Fruit fly (Drosophila melanogaster) whole organism, prepupa: ENCODE measurements around the gene CG9117.

ENCODE experiments used
- CG11902 ChIP-seq: fragments of 200-800 bp; sonication (Bioruptor generic); optimal IDR thresholded peaks from 3 replicates; lab custom pipeline; 2016; ENCODE audit warnings: missing biosample characterization, missing genetic modification characterization
- CG31627 ChIP-seq: fragments of 200-800 bp; sonication (Bioruptor generic); optimal IDR thresholded peaks from 3 replicates; lab custom pipeline; 2016; ENCODE audit warnings: missing biosample characterization, missing genetic modification characterization
- CG6854 ChIP-seq: fragments of 200-800 bp; sonication (Bioruptor generic); optimal IDR thresholded peaks from 2 replicates; lab custom pipeline; 2017; ENCODE audit warnings: missing biosample characterization, mild to moderate bottlenecking, missing genetic modification characterization
- Sox15 ChIP-seq: fragments of 200-800 bp; sonication (Bioruptor generic); optimal IDR thresholded peaks from 3 replicates; lab custom pipeline; 2016; ENCODE audit warnings: missing biosample characterization, missing genetic modification characterization
- fkh ChIP-seq: fragments of 200-800 bp; sonication (Bioruptor generic); optimal IDR thresholded peaks from 3 replicates; lab custom pipeline; 2017; ENCODE audit warnings: missing biosample characterization, mild to moderate bottlenecking, missing genetic modification characterization, moderate library complexity
- topi ChIP-seq: fragments of 200-800 bp; sonication (Bioruptor generic); optimal IDR thresholded peaks from 3 replicates; lab custom pipeline; 2016; ENCODE audit warnings: missing biosample characterization, missing genetic modification characterization

- no peak for TF ChIP-seq fkh (GFP tag; lab: Kevin White, UChicago)
- TF ChIP-seq CG11902: no peak
- TF ChIP-seq topi: no peak
- no peak for TF ChIP-seq CG31627 (GFP tag; lab: Kevin White, UChicago)
- no peak for TF ChIP-seq CG6854 (GFP tag; lab: Kevin White, UChicago)
- no peak for TF ChIP-seq Sox15 (GFP tag; lab: Kevin White, UChicago)
These were observed 39.3 kb downstream of the CG9117 start for dm6 chr2L:5998383-5998782.
